Worm (Caenorhabditis elegans) whole organism, late embryonic: ENCODE data around the gene acn-1.

Experiments used
- Y22D7AL.16 ChIP-seq: sonication (generic microtip); optimal IDR thresholded peaks from 2 replicates; lab custom pipeline; 2016; ENCODE audit warnings: missing genetic modification characterization, missing compliant biosample characterization
- ceh-45 ChIP-seq: fragments of 200-800 bp; sonication (Bioruptor generic); IDR thresholded peaks from 2 replicates; pipeline ENCODE4 v1.3.6; 2022; ENCODE audit warnings: missing genetic modification reagents, missing genetic modification characterization, missing compliant biosample characterization
- elt-2 ChIP-seq: sonication (generic microtip); optimal IDR thresholded peaks from 2 replicates; lab custom pipeline; 2016; ENCODE audit warnings: missing genetic modification reagents, missing genetic modification characterization, missing compliant biosample characterization
- sox-2 ChIP-seq: fragments of 200-800 bp; sonication (Bioruptor generic); IDR thresholded peaks from 2 replicates; pipeline ENCODE4 v1.3.6; 2022; ENCODE audit warnings: missing genetic modification reagents, missing genetic modification characterization, missing compliant biosample characterization
- tbx-2 ChIP-seq: sonication (generic microtip); optimal IDR thresholded peaks from 2 replicates; lab custom pipeline; 2016; ENCODE audit warnings: missing genetic modification characterization, missing compliant biosample characterization
- unc-55 ChIP-seq: sonication (generic microtip); optimal IDR thresholded peaks from 2 replicates; lab custom pipeline; 2017; ENCODE audit warnings: missing biosample characterization, missing genetic modification reagents, missing genetic modification characterization
- unc-86 ChIP-seq: sonication (generic microtip); optimal IDR thresholded peaks from 2 replicates; lab custom pipeline; 2016; ENCODE audit warnings: missing genetic modification characterization, missing compliant biosample characterization

- TF ChIP-seq unc-86 (tag; lab: Kevin White, UChicago) (no peak), tbx-2 (tag; lab: Kevin White, UChicago) (no peak), unc-55 (GFP tag; lab: Kevin White, UChicago) (no peak), Y22D7AL.16 (tag; lab: Kevin White, UChicago) (no peak), ceh-45 (GFP tag; lab: Robert Waterston, UW) (no peak), sox-2 (GFP tag; lab: Robert Waterston, UW) (no peak), elt-2 (tag; lab: Kevin White, UChicago) (no peak)
Measured at ce11 chrX:5120196-5120595, 23.3 kb upstream of the acn-1 start.
